Worm (Caenorhabditis elegans) whole organism, mixed stage, embryonic: Measurements from ENCODE around the gene srp-3.

Experiments
- M03D4.4 ChIP-seq: sonication (generic microtip); optimal IDR thresholded peaks from 2 replicates; lab custom pipeline; 2017; ENCODE audit warnings: mild to moderate bottlenecking, missing genetic modification characterization, missing compliant biosample characterization
- bed-3 ChIP-seq: fragments of 200-800 bp; sonication (Bioruptor generic); optimal IDR thresholded peaks from 3 replicates; lab custom pipeline; 2018; ENCODE audit warnings: mild to moderate bottlenecking, missing genetic modification characterization, moderate library complexity, missing compliant biosample characterization
- blmp-1 ChIP-seq: fragments of 150-350 bp; optimal IDR thresholded peaks from 2 replicates; lab custom pipeline; 2014; ENCODE audit warnings: missing biosample characterization, missing genetic modification characterization
- ceh-39 ChIP-seq: fragments of 150-350 bp; optimal IDR thresholded peaks from 2 replicates; lab custom pipeline; 2014; ENCODE audit warnings: missing biosample characterization, missing genetic modification characterization
- ceh-43 ChIP-seq: fragments of 200-800 bp; sonication (Bioruptor generic); optimal IDR thresholded peaks from 2 replicates; lab custom pipeline; 2018; ENCODE audit warnings: mild to moderate bottlenecking, missing genetic modification characterization, moderate library complexity, missing compliant biosample characterization
- ceh-83 ChIP-seq: fragments of 200-800 bp; sonication (Bioruptor generic); optimal IDR thresholded peaks from 2 replicates; lab custom pipeline; 2018; ENCODE audit warnings: mild to moderate bottlenecking, missing genetic modification characterization, missing compliant biosample characterization
- ces-1 ChIP-seq: fragments of 150-350 bp; optimal IDR thresholded peaks from 2 replicates; lab custom pipeline; 2014; ENCODE audit warnings: missing biosample characterization, missing genetic modification reagents, missing genetic modification characterization
- cnd-1 ChIP-seq: fragments of 200-800 bp; sonication (Bioruptor generic); optimal IDR thresholded peaks from 2 replicates; lab custom pipeline; 2018; ENCODE audit warnings: mild to moderate bottlenecking, missing genetic modification characterization, missing compliant biosample characterization
- drap-1 ChIP-seq: fragments of 200-800 bp; sonication (Bioruptor generic); optimal IDR thresholded peaks from 3 replicates; lab custom pipeline; 2018; ENCODE audit warnings: mild to moderate bottlenecking, missing genetic modification characterization, missing compliant biosample characterization
- elt-1 ChIP-seq: sonication (generic microtip); optimal IDR thresholded peaks from 2 replicates; lab custom pipeline; 2017; ENCODE audit warnings: missing genetic modification characterization, mild to moderate bottlenecking, missing compliant biosample characterization, antibody characterized with exemption, moderate library complexity, borderline replicate concordance; ENCODE audit not compliant: insufficient read depth
- elt-3 ChIP-seq: fragments of 150-350 bp; optimal IDR thresholded peaks from 2 replicates; lab custom pipeline; 2014; ENCODE audit warnings: missing biosample characterization, missing genetic modification characterization
- flh-1 ChIP-seq: fragments of 200-800 bp; sonication (Bioruptor generic); optimal IDR thresholded peaks from 2 replicates; lab custom pipeline; 2018; ENCODE audit warnings: mild to moderate bottlenecking, missing genetic modification characterization, moderate library complexity, missing compliant biosample characterization
- ham-2 ChIP-seq: fragments of 200-800 bp; sonication (Bioruptor generic); optimal IDR thresholded peaks from 2 replicates; lab custom pipeline; 2018; ENCODE audit warnings: mild to moderate bottlenecking, missing genetic modification characterization, missing compliant biosample characterization
- lin-13 ChIP-seq: fragments of 150-350 bp; optimal IDR thresholded peaks from 2 replicates; lab custom pipeline; 2014; ENCODE audit warnings: missing biosample characterization, missing genetic modification characterization
- lsy-2 ChIP-seq: fragments of 150-350 bp; optimal IDR thresholded peaks from 2 replicates; lab custom pipeline; 2014; ENCODE audit warnings: missing biosample characterization, missing genetic modification characterization
- mep-1 ChIP-seq: fragments of 150-350 bp; optimal IDR thresholded peaks from 2 replicates; lab custom pipeline; 2017; ENCODE audit warnings: missing biosample characterization, missing genetic modification reagents, missing genetic modification characterization, inconsistent platforms
- mls-2 ChIP-seq: sonication (generic microtip); optimal IDR thresholded peaks from 2 replicates; lab custom pipeline; 2016; ENCODE audit warnings: mild to moderate bottlenecking, missing genetic modification characterization, moderate library complexity, missing compliant biosample characterization
- nhr-12 ChIP-seq: fragments of 150-350 bp; optimal IDR thresholded peaks from 2 replicates; lab custom pipeline; 2014; ENCODE audit warnings: missing biosample characterization, missing genetic modification characterization
- nhr-2 ChIP-seq: fragments of 150-350 bp; optimal IDR thresholded peaks from 2 replicates; lab custom pipeline; 2014; ENCODE audit warnings: missing biosample characterization, missing genetic modification characterization
- nhr-237 ChIP-seq: fragments of 150-350 bp; optimal IDR thresholded peaks from 2 replicates; lab custom pipeline; 2014; ENCODE audit warnings: missing biosample characterization, missing genetic modification characterization
- nhr-28 ChIP-seq: fragments of 150-350 bp; optimal IDR thresholded peaks from 2 replicates; lab custom pipeline; 2014; ENCODE audit warnings: missing biosample characterization, missing genetic modification characterization
- nhr-76 ChIP-seq: sonication (generic microtip); optimal IDR thresholded peaks from 2 replicates; lab custom pipeline; 2017; ENCODE audit warnings: missing biosample characterization, missing genetic modification characterization
- pha-4 ChIP-seq: fragments of 150-350 bp; optimal IDR thresholded peaks from 2 replicates; lab custom pipeline; 2018; ENCODE audit warnings: missing biosample characterization, missing genetic modification reagents, missing genetic modification characterization
- snpc-4 ChIP-seq: fragments of 150-350 bp; optimal IDR thresholded peaks from 2 replicates; lab custom pipeline; 2014; ENCODE audit warnings: missing biosample characterization, missing genetic modification characterization
- sptf-1 ChIP-seq: sonication (generic microtip); optimal IDR thresholded peaks from 2 replicates; lab custom pipeline; 2017; ENCODE audit warnings: mild to moderate bottlenecking, missing genetic modification characterization, moderate library complexity, missing compliant biosample characterization
- unc-120 ChIP-seq: sonication (generic microtip); optimal IDR thresholded peaks from 2 replicates; lab custom pipeline; 2017; ENCODE audit warnings: missing genetic modification characterization, missing compliant biosample characterization; ENCODE audit not compliant: poor library complexity, severe bottlenecking
- unc-39 ChIP-seq: fragments of 150-350 bp; optimal IDR thresholded peaks from 2 replicates; lab custom pipeline; 2014; ENCODE audit warnings: missing biosample characterization, missing genetic modification characterization
- unc-62 ChIP-seq: fragments of 150-350 bp; optimal IDR thresholded peaks from 2 replicates; lab custom pipeline; 2014; ENCODE audit warnings: missing biosample characterization, missing genetic modification reagents, missing genetic modification characterization
- zip-8 ChIP-seq: fragments of 150-350 bp; optimal IDR thresholded peaks from 2 replicates; lab custom pipeline; 2014; ENCODE audit warnings: missing biosample characterization, missing genetic modification characterization

The srp-3 gene

ce11 chrV:1892567-1893277, 15.9 kb upstream of the srp-3 start, which contains the start of gene zig-11:
zig-11 (minus strand) TSS chrV:1892939.
- TF ChIP-seq M03D4.4 (tag; lab: Kevin White, UChicago): no peak
- TF ChIP-seq flh-1 (GFP tag; lab: Kevin White, UChicago): no peak
- no peak for TF ChIP-seq mls-2 (tag; lab: Kevin White, UChicago)
- TF ChIP-seq lsy-2 (tag; lab: Kevin White, UChicago): peak; percentile 85
- TF ChIP-seq zip-8: no peak
- TF ChIP-seq elt-1 (tag; lab: Kevin White, UChicago): no peak

DNA sequence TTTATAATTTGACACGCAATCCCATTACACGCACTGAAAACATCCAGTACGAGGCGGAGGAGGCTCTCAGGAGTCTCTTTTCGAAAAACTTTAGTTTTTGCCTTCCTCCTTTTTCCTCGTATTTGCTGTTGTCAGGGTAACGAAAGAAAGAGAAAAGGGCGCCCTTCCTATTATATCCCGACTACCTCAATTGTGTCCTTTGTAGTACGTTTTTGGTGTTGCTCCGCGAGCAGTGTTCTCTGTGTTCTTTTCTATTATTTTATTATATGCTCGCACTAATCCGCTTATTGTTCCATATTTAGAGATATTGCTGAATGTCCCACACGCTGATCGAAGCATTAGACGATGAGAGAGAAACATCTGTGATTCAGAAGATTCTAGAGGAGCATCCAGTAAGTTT, 13.2 kb upstream of the srp-3 start, which contains the start of gene nphp-2:
nphp-2 (plus strand) TSS at position 301 of the 400 bp plus-strand sequence.
- TF ChIP-seq drap-1: no peak
- TF ChIP-seq lin-13: no peak
- TF ChIP-seq lsy-2 (tag; lab: Kevin White, UChicago): no peak
- no peak for TF ChIP-seq nhr-76 (tag; lab: Kevin White, UChicago)
- TF ChIP-seq ceh-39 (tag; lab: Kevin White, UChicago): no peak
- no peak for TF ChIP-seq unc-62 (GFP tag; lab: Kevin White, UChicago)

DNA sequence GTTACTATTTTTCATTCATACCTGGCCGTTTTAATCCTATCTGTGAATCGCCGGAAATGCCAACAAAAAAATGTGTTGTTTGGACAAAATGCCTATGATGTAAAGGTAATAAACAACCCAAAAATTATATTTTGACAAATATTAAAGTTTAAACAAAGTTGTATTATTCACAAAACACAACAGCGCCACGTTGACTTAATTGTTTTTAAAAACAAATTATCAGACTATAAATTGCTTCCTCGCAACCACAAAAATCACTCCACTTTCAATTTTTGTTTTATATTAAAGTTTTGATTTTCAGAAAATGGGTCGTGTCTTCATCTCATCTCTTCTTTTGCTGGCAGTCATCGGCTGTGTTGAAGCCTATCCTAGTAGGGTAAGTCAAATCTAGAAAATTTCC, 1.3 kb upstream of the srp-3 start, which contains the start of gene Y32G9A.5:
Y32G9A.5 (plus strand) TSS at position 301 of the 400 bp plus-strand sequence.
- TF ChIP-seq lsy-2 (tag; lab: Kevin White, UChicago): no peak
- no peak for TF ChIP-seq nhr-237 (tag; lab: Kevin White, UChicago)
- no peak for TF ChIP-seq nhr-28 (tag; lab: Kevin White, UChicago)
- TF ChIP-seq unc-39 (tag; lab: Kevin White, UChicago): no peak
- TF ChIP-seq drap-1: no peak
- no peak for TF ChIP-seq ceh-83 (GFP tag; lab: Kevin White, UChicago)
- TF ChIP-seq flh-1 (GFP tag; lab: Kevin White, UChicago): no peak
- TF ChIP-seq ceh-39 (tag; lab: Kevin White, UChicago): no peak
- no peak for TF ChIP-seq mls-2 (tag; lab: Kevin White, UChicago)
- TF ChIP-seq M03D4.4 (tag; lab: Kevin White, UChicago): no peak
- TF ChIP-seq pha-4: no peak

ce11 chrV:1911102-1911501, 2.5 kb downstream of the srp-3 start, which contains the start of gene Y32G9A.3:
Y32G9A.3 (plus strand) TSS chrV:1911402.
- TF ChIP-seq nhr-76 (tag; lab: Kevin White, UChicago) (no peak), elt-3 (no peak), mls-2 (tag; lab: Kevin White, UChicago) (no peak), ceh-83 (GFP tag; lab: Kevin White, UChicago) (no peak), unc-39 (tag; lab: Kevin White, UChicago) (no peak), flh-1 (GFP tag; lab: Kevin White, UChicago) (no peak)

- TF ChIP-seq mls-2 (tag; lab: Kevin White, UChicago) (no peak), lsy-2 (tag; lab: Kevin White, UChicago) (no peak), blmp-1 (tag; lab: Kevin White, UChicago) (peak; percentile 22), elt-1 (tag; lab: Kevin White, UChicago) (no peak), mep-1 (tag; lab: Kevin White, UChicago) (peak; percentile 25), ceh-83 (GFP tag; lab: Kevin White, UChicago) (no peak), nhr-28 (tag; lab: Kevin White, UChicago) (no peak), ces-1 (GFP tag; lab: Kevin White, UChicago) (peak; percentile 11), zip-8 (no peak)
These were observed 9.5 kb downstream of the srp-3 start, which contains the start of gene Y32G9A.2 for ce11 chrV:1918030-1918559. Y32G9A.2 (plus strand) TSS chrV:1918509.

ce11 chrV:1920105-1920504, 11.5 kb downstream of the srp-3 start, which contains the start of gene Y32G9A.12:
Y32G9A.12 (minus strand) TSS chrV:1920205.
- no peak for TF ChIP-seq unc-120 (tag; lab: Kevin White, UChicago)
- no peak for TF ChIP-seq snpc-4 (tag; lab: Kevin White, UChicago)
- no peak for TF ChIP-seq bed-3 (GFP tag; lab: Kevin White, UChicago)
- TF ChIP-seq, all 35 proteins: peak for 0

DNA sequence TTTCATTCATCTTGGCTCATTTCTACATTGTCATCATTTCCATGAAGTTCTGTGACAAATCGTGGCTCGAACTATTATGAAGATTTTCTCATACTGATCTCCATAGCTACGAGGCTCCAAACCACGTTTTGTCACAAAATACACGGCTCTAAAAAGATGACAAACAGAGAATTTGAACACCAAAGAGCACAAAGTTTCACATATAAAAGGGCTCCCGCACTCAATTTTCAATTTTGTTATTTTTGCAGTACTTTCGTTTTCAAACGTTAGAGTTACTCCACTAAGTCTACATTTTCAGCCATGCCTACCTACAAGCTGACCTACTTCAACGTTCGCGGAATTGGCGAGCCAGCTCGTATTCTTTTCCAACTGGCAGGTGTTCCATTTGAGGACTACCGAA, 12.7 kb downstream of the srp-3 start, which contains the start of gene gst-37:
gst-37 (plus strand) TSS at position 301 of the 400 bp plus-strand sequence.
- no peak for TF ChIP-seq unc-62 (GFP tag; lab: Kevin White, UChicago)
- no peak for TF ChIP-seq ceh-43 (GFP tag; lab: Kevin White, UChicago)
- TF ChIP-seq nhr-237 (tag; lab: Kevin White, UChicago): no peak
- TF ChIP-seq drap-1: no peak
- TF ChIP-seq nhr-12 (tag; lab: Kevin White, UChicago): no peak
- TF ChIP-seq mep-1 (tag; lab: Kevin White, UChicago): no peak
- TF ChIP-seq nhr-2 (tag; lab: Kevin White, UChicago): no peak
- no peak for TF ChIP-seq ham-2 (GFP tag; lab: Kevin White, UChicago)
- TF ChIP-seq elt-1 (tag; lab: Kevin White, UChicago): no peak
- TF ChIP-seq sptf-1: no peak
- TF ChIP-seq cnd-1 (tag; lab: Kevin White, UChicago): no peak
- no peak for TF ChIP-seq M03D4.4 (tag; lab: Kevin White, UChicago)
- no peak for TF ChIP-seq ceh-83 (GFP tag; lab: Kevin White, UChicago)
- TF ChIP-seq unc-39 (tag; lab: Kevin White, UChicago): no peak
- no peak for TF ChIP-seq mls-2 (tag; lab: Kevin White, UChicago)
